Worm (Caenorhabditis elegans) whole organism, L2 larva: ENCODE measurements around the gene lgc-36.

ENCODE experiments used
- ama-1 ChIP-seq: fragments of 150-350 bp; optimal IDR thresholded peaks from 2 replicates; lab custom pipeline; 2018; ENCODE audit warnings: inconsistent platforms
- nhr-10 ChIP-seq: sonication (generic microtip); optimal IDR thresholded peaks from 2 replicates; lab custom pipeline; 2017; ENCODE audit warnings: missing biosample characterization, missing genetic modification characterization
- snpc-4 ChIP-seq: fragments of 150-350 bp; optimal IDR thresholded peaks from 2 replicates; lab custom pipeline; 2014; ENCODE audit warnings: missing biosample characterization, missing genetic modification characterization
- unc-62 ChIP-seq: fragments of 150-350 bp; optimal IDR thresholded peaks from 2 replicates; lab custom pipeline; 2014; ENCODE audit warnings: missing biosample characterization, missing genetic modification reagents, missing genetic modification characterization

DNA sequence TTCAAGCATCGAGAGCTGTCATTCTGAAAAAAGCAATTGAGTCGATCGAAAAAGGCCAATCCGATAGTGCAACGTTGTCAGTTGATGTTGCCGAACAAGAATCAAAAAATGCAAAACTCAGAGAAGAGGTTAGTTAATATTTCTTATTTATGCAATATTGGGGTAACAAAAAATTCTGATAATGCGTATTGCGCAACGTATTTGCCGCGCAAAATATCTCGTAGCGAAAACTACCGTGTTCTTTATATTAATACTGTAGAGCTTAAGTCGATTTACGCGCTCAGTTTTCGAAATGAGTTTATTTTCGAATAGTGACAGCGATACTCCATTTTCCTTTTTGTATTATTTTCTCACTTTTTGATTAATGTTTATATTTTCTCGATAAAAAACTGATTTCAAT is 13.8 kb downstream of the lgc-36 start:
- TF ChIP-seq unc-62 (GFP tag; lab: Kevin White, UChicago) (no peak), nhr-10 (tag; lab: Kevin White, UChicago) (no peak), snpc-4 (tag; lab: Kevin White, UChicago) (no peak), ama-1 (no peak)
